Fruit fly (Drosophila melanogaster): Measurements from ENCODE around the gene CG46412.

dm6 chr3L:11549432-11549831, 14.4 kb downstream of the CG46412 start:
- TF ChIP-seq CG8478 (optimal IDR thresholded peaks at IDR 0.05) = no peak
- no peak for TF ChIP-seq CTCF (optimal IDR thresholded peaks at IDR 0.05)
